Worm (Caenorhabditis elegans): ENCODE data around the gene Y51H7C.41.

- no peak for TF ChIP-seq aly-2 (tag; optimal IDR thresholded peaks at IDR 0.05)
- TF ChIP-seq snpc-4 (tag; optimal IDR thresholded peaks at IDR 0.05) = no peak
- no peak for TF ChIP-seq nhr-76 (tag; optimal IDR thresholded peaks at IDR 0.05)
- no peak for TF ChIP-seq nhr-11 (tag; optimal IDR thresholded peaks at IDR 0.05)
- TF ChIP-seq fkh-10 (GFP tag; optimal IDR thresholded peaks at IDR 0.05) = no peak
- no peak for TF ChIP-seq pqm-1 (tag; optimal IDR thresholded peaks at IDR 0.05)
- no peak for TF ChIP-seq skn-1 (tag; optimal IDR thresholded peaks at IDR 0.05)
- no peak for TF ChIP-seq nhr-12 (tag; optimal IDR thresholded peaks at IDR 0.05)
Observed at ce11 chrII:1436715-1437114, 33.6 kb downstream of the Y51H7C.41 start.

Measured in whole organism, L3 larva.